Worm (Caenorhabditis elegans) whole organism, L1 larva: Measurements from ENCODE around the gene rhgf-1.

Experiments
- C04F5.9 ChIP-seq: sonication (generic microtip); optimal IDR thresholded peaks from 2 replicates; lab custom pipeline; 2016; ENCODE audit warnings: missing genetic modification characterization, missing compliant biosample characterization
- C34B4.2 ChIP-seq: sonication (generic microtip); optimal IDR thresholded peaks from 2 replicates; lab custom pipeline; 2017; ENCODE audit warnings: mild to moderate bottlenecking, missing genetic modification characterization, missing compliant biosample characterization
- blmp-1 ChIP-seq: fragments of 150-350 bp; optimal IDR thresholded peaks from 2 replicates; lab custom pipeline; 2014; ENCODE audit warnings: missing biosample characterization, missing genetic modification characterization
- ceh-8 ChIP-seq: fragments of 200-800 bp; sonication (Bioruptor generic); optimal IDR thresholded peaks from 2 replicates; lab custom pipeline; 2018; ENCODE audit warnings: mild to moderate bottlenecking, missing genetic modification characterization, moderate library complexity, missing compliant biosample characterization
- ceh-88 ChIP-seq: fragments of 200-800 bp; sonication (Bioruptor generic); IDR thresholded peaks from 2 replicates; pipeline ENCODE4 v1.3.6; 2022; ENCODE audit warnings: missing genetic modification characterization, missing compliant biosample characterization
- ceh-90 ChIP-seq: sonication (generic microtip); optimal IDR thresholded peaks from 2 replicates; lab custom pipeline; 2016; ENCODE audit warnings: missing genetic modification characterization, missing compliant biosample characterization
- dsc-1 ChIP-seq: sonication (generic microtip); optimal IDR thresholded peaks from 2 replicates; lab custom pipeline; 2016; ENCODE audit warnings: mild to moderate bottlenecking, missing genetic modification characterization, missing compliant biosample characterization
- elt-2 ChIP-seq: sonication (generic microtip); optimal IDR thresholded peaks from 2 replicates; lab custom pipeline; 2016; ENCODE audit warnings: missing genetic modification characterization, mild to moderate bottlenecking, inconsistent platforms, missing compliant biosample characterization, missing genetic modification reagents
- fkh-4 ChIP-seq: sonication (generic microtip); optimal IDR thresholded peaks from 2 replicates; lab custom pipeline; 2016; ENCODE audit warnings: missing compliant biosample characterization, missing genetic modification characterization, borderline replicate concordance
- fkh-8 ChIP-seq: sonication (generic microtip); optimal IDR thresholded peaks from 2 replicates; lab custom pipeline; 2016; ENCODE audit warnings: mild to moderate bottlenecking, missing genetic modification characterization, missing compliant biosample characterization
- hlh-17 ChIP-seq: fragments of 200-800 bp; sonication (Bioruptor generic); optimal IDR thresholded peaks from 2 replicates; lab custom pipeline; 2018; ENCODE audit warnings: missing genetic modification characterization, mild to moderate bottlenecking, missing compliant biosample characterization, moderate library complexity, borderline replicate concordance
- irx-1 ChIP-seq: sonication (generic microtip); optimal IDR thresholded peaks from 2 replicates; lab custom pipeline; 2016; ENCODE audit warnings: missing genetic modification characterization, missing compliant biosample characterization
- jun-1 ChIP-seq: fragments of 150-350 bp; optimal IDR thresholded peaks from 2 replicates; lab custom pipeline; 2014; ENCODE audit warnings: missing biosample characterization, missing genetic modification reagents, missing genetic modification characterization
- lin-14 ChIP-seq: fragments of 200-800 bp; sonication (Bioruptor generic); optimal IDR thresholded peaks from 2 replicates; lab custom pipeline; 2018; ENCODE audit warnings: mild to moderate bottlenecking, missing genetic modification characterization, moderate library complexity, missing compliant biosample characterization
- lir-3 ChIP-seq: sonication (generic microtip); optimal IDR thresholded peaks from 2 replicates; lab custom pipeline; 2016; ENCODE audit warnings: mild to moderate bottlenecking, missing genetic modification characterization, moderate library complexity, missing compliant biosample characterization; ENCODE audit not compliant: poor library complexity
- mef-2 ChIP-seq: fragments of 150-350 bp; optimal IDR thresholded peaks from 2 replicates; lab custom pipeline; 2014; ENCODE audit warnings: missing biosample characterization, missing genetic modification characterization
- nhr-11 ChIP-seq: fragments of 150-350 bp; optimal IDR thresholded peaks from 2 replicates; lab custom pipeline; 2014; ENCODE audit warnings: missing biosample characterization, missing genetic modification characterization
- nhr-19 ChIP-seq: fragments of 200-800 bp; sonication (Bioruptor generic); conservative IDR thresholded peaks from 2 replicates; pipeline ENCODE4 v1.3.6; 2022; ENCODE audit warnings: missing genetic modification characterization, missing compliant biosample characterization
- nhr-47 ChIP-seq: sonication (generic microtip); optimal IDR thresholded peaks from 2 replicates; lab custom pipeline; 2016; ENCODE audit warnings: mild to moderate bottlenecking, missing genetic modification characterization, moderate library complexity, missing compliant biosample characterization
- nhr-71 ChIP-seq: sonication (generic microtip); optimal IDR thresholded peaks from 2 replicates; lab custom pipeline; 2016; ENCODE audit warnings: mild to moderate bottlenecking, missing genetic modification characterization, moderate library complexity, missing compliant biosample characterization
- nhr-84 ChIP-seq: sonication (generic microtip); optimal IDR thresholded peaks from 2 replicates; lab custom pipeline; 2017; ENCODE audit warnings: missing biosample characterization, missing genetic modification characterization
- nhr-90 ChIP-seq: sonication (generic microtip); optimal IDR thresholded peaks from 2 replicates; lab custom pipeline; 2016; ENCODE audit warnings: mild to moderate bottlenecking, missing genetic modification characterization, missing compliant biosample characterization; ENCODE audit not compliant: poor library complexity
- pax-3 ChIP-seq: fragments of 200-800 bp; sonication (Bioruptor generic); optimal IDR thresholded peaks from 2 replicates; lab custom pipeline; 2018; ENCODE audit warnings: mild to moderate bottlenecking, missing genetic modification characterization, moderate library complexity, missing compliant biosample characterization
- pqm-1 ChIP-seq: sonication (generic microtip); optimal IDR thresholded peaks from 3 replicates; lab custom pipeline; 2017; ENCODE audit warnings: missing biosample characterization, missing genetic modification characterization
- sox-4 ChIP-seq: sonication (generic microtip); optimal IDR thresholded peaks from 2 replicates; lab custom pipeline; 2016; ENCODE audit warnings: missing genetic modification characterization, missing compliant biosample characterization
- sptf-1 ChIP-seq: fragments of 150-350 bp; optimal IDR thresholded peaks from 2 replicates; lab custom pipeline; 2014; ENCODE audit warnings: missing biosample characterization, missing genetic modification characterization
- sup-37 ChIP-seq: fragments of 200-800 bp; sonication (Bioruptor generic); optimal IDR thresholded peaks from 2 replicates; lab custom pipeline; 2018; ENCODE audit warnings: mild to moderate bottlenecking, missing genetic modification characterization, missing compliant biosample characterization
- unc-130 ChIP-seq: fragments of 150-350 bp; optimal IDR thresholded peaks from 2 replicates; lab custom pipeline; 2017; ENCODE audit warnings: missing biosample characterization, missing genetic modification characterization, inconsistent platforms
- vab-15 ChIP-seq: sonication (generic microtip); optimal IDR thresholded peaks from 2 replicates; lab custom pipeline; 2017; ENCODE audit warnings: missing genotype, mild to moderate bottlenecking, missing genetic modification characterization, missing compliant biosample characterization
- xbp-1 ChIP-seq: sonication (generic microtip); optimal IDR thresholded peaks from 2 replicates; lab custom pipeline; 2016; ENCODE audit warnings: missing genetic modification characterization, missing compliant biosample characterization
- zag-1 ChIP-seq: fragments of 150-350 bp; optimal IDR thresholded peaks from 2 replicates; lab custom pipeline; 2014; ENCODE audit warnings: missing biosample characterization, missing genetic modification characterization
- zip-4 ChIP-seq: fragments of 200-800 bp; sonication (Bioruptor generic); optimal IDR thresholded peaks from 2 replicates; lab custom pipeline; 2018; ENCODE audit warnings: mild to moderate bottlenecking, missing genetic modification characterization, moderate library complexity, missing compliant biosample characterization
- ztf-11 ChIP-seq, 2 experiments: sonication (generic microtip); optimal IDR thresholded peaks; 2 replicates each; lab custom pipeline; 2016 to 2017; ENCODE audit warnings: missing genetic modification characterization in 2 of 2, missing biosample characterization in 1 of 2, missing compliant biosample characterization in 1 of 2
- ztf-4 ChIP-seq: fragments of 150-350 bp; optimal IDR thresholded peaks from 2 replicates; lab custom pipeline; 2014; ENCODE audit warnings: missing biosample characterization, missing genetic modification characterization

rhgf-1 gene

ce11 chrX:10711769-10712168 is at the start of gene rhgf-1:
rhgf-1 (minus strand) TSS chrX:10711869.
- TF ChIP-seq mef-2 (tag; lab: Kevin White, UChicago) (no peak), pqm-1 (tag; lab: Kevin White, UChicago) (no peak), ceh-90 (tag; lab: Kevin White, UChicago) (no peak), C34B4.2 (no peak), ceh-88 (GFP tag; lab: Robert Waterston, UW) (no peak), xbp-1 (tag; lab: Kevin White, UChicago) (no peak), zag-1 (tag; lab: Kevin White, UChicago) (no peak), zip-4 (GFP tag; lab: Kevin White, UChicago) (no peak), nhr-11 (no peak), ztf-4 (tag; lab: Kevin White, UChicago) (no peak), ceh-8 (no peak), blmp-1 (no peak), jun-1 (tag; lab: Kevin White, UChicago) (no peak), fkh-8 (tag; lab: Kevin White, UChicago) (no peak), hlh-17 (GFP tag; lab: Kevin White, UChicago) (no peak), lir-3 (tag; lab: Kevin White, UChicago) (no peak)
- TF ChIP-seq, all 84 proteins: peak for 0

DNA sequence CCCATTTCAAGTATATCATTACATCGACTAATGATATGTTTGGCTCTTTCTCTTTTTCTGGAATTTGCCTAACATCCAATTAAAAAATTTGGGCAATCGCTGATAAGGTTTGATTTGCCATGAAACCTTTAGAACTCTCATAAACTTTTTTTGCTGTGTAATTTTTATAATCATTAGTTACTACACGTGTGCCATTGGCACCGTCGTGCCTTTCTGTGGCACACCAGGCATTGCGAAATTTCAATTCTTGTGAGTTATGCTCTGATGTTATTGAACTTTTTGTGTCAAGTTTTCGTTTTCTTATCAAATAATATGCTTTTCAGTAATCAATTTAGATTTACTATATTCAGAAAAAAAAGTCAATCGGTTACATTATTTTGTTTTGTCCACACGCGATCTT is 49.3 kb upstream of the rhgf-1 start:
- TF ChIP-seq fkh-8 (tag; lab: Kevin White, UChicago) (peak; percentile 37), C04F5.9 (tag; lab: Kevin White, UChicago) (no peak), C34B4.2 (no peak), lin-14 (GFP tag; lab: Kevin White, UChicago) (peak; percentile 11), elt-2 (tag; lab: Kevin White, UChicago) (peak; percentile 10), pax-3 (peak; percentile 64), sup-37 (no peak), nhr-71 (tag; lab: Kevin White, UChicago) (peak; percentile 38)

DNA sequence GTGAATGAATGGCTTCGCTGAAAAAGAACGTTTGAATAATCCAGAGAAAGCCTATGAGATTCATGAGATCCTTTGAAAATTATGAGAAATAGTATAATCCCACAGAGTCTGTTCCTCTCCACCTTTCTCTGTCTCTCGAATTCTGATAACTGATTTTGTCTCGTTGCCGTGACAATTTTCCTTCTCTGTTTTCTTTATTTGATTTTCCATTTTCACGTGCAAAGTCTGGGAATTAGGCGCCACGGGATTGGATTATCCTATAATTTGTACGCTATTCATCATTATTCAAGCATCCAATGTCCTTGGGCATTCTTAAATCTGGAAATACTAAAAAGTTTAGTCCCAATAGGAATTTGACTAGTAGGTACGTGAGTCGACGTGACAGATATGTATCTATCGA is 46.8 kb upstream of the rhgf-1 start:
- TF ChIP-seq dsc-1 (tag; lab: Kevin White, UChicago) (peak; percentile 78), unc-130 (tag; lab: Kevin White, UChicago) (no peak), nhr-47 (tag; lab: Kevin White, UChicago) (peak; percentile 41), nhr-71 (tag; lab: Kevin White, UChicago) (peak; percentile 9), lir-3 (tag; lab: Kevin White, UChicago) (no peak), sox-4 (tag; lab: Kevin White, UChicago) (peak; percentile 51), pax-3 (peak; percentile 15), fkh-8 (tag; lab: Kevin White, UChicago) (peak; percentile 71)

DNA sequence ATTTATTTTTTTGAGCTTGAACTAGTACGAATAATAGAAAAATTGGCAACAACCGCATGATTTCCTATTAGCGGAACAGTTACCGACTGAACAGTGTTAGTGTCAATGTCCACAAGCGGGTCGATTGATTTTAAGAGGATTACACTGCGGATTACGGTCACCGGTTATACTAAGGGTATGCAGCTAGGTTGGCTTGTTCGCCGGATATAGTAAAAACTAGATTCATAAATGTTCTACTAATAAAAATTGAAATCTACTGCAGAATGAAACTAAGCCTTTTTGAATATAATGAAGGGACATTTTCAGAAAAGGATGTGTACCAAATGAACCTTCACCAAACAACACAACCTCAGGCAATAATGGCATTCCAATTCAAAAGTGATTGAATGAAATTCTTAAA is 45.9 kb upstream of the rhgf-1 start, which contains the start of gene R07A4.4:
Gene R07A4.4, minus strand, starts transcription at position 101 of the 400 bp plus-strand sequence.
- TF ChIP-seq nhr-90: no peak
- TF ChIP-seq nhr-19 (GFP tag; lab: Robert Waterston, UW): no peak
- TF ChIP-seq xbp-1 (tag; lab: Kevin White, UChicago): no peak
- no peak for TF ChIP-seq ztf-11 (tag; optimal IDR thresholded peaks at IDR 0.05; lab: Kevin White, UChicago)
- TF ChIP-seq nhr-84 (tag; lab: Kevin White, UChicago): no peak
- TF ChIP-seq sptf-1 (tag; lab: Kevin White, UChicago): no peak
- TF ChIP-seq vab-15 (tag; lab: Kevin White, UChicago): no peak
- no peak for TF ChIP-seq irx-1 (tag; lab: Kevin White, UChicago)
- TF ChIP-seq pqm-1 (tag; lab: Kevin White, UChicago): no peak
- no peak for TF ChIP-seq fkh-4 (tag; lab: Kevin White, UChicago)
